Worm (Caenorhabditis elegans): ENCODE measurements around the gene pax-1.

ce11 chrV:8238290-8238689, 13.6 kb downstream of the pax-1 start, which contains the start of gene rol-3:
- no peak for TF ChIP-seq nhr-28 (tag; optimal IDR thresholded peaks at IDR 0.05)
- no peak for TF ChIP-seq sptf-1 (tag; optimal IDR thresholded peaks at IDR 0.05)
- TF ChIP-seq elt-3 (tag; optimal IDR thresholded peaks at IDR 0.05) = no peak
- no peak for TF ChIP-seq blmp-1 (tag; optimal IDR thresholded peaks at IDR 0.05)
- TF ChIP-seq pha-4 (tag; optimal IDR thresholded peaks at IDR 0.05) = no peak
- no peak for TF ChIP-seq snpc-4 (tag; optimal IDR thresholded peaks at IDR 0.05)
